Fruit fly (Drosophila melanogaster) whole organism, embryonic: ENCODE data around the gene Hmbs.
A peak's percentile ranks its signal among the peaks of the same experiment; 100 is the strongest.

Source experiments
- ATbp ChIP-seq: fragments of 200-800 bp; sonication (Bioruptor generic); optimal IDR thresholded peaks from 2 replicates; lab custom pipeline; 2017; ENCODE audit warnings: missing biosample characterization, mild to moderate bottlenecking, missing genetic modification characterization, missing genetic modification reagents
- Atf-2 ChIP-seq: fragments of 200-800 bp; sonication (Bioruptor generic); optimal IDR thresholded peaks from 2 replicates; lab custom pipeline; 2016; ENCODE audit warnings: missing biosample characterization, missing genetic modification characterization
- Atf3 ChIP-seq: fragments of 200-800 bp; sonication (Bioruptor generic); optimal IDR thresholded peaks from 3 replicates; lab custom pipeline; 2016; ENCODE audit warnings: missing biosample characterization, missing genetic modification characterization
- B-H2 ChIP-seq: fragments of 200-800 bp; sonication (Bioruptor generic); optimal IDR thresholded peaks from 2 replicates; lab custom pipeline; 2018; ENCODE audit warnings: missing biosample characterization, mild to moderate bottlenecking, missing genetic modification characterization
- BtbVII ChIP-seq: fragments of 200-800 bp; sonication (Bioruptor generic); optimal IDR thresholded peaks from 3 replicates; lab custom pipeline; 2017; ENCODE audit warnings: missing biosample characterization, mild to moderate bottlenecking, missing genetic modification characterization
- CG10267 ChIP-seq: fragments of 200-800 bp; sonication (Bioruptor generic); optimal IDR thresholded peaks from 2 replicates; lab custom pipeline; 2018; ENCODE audit warnings: missing biosample characterization, mild to moderate bottlenecking, missing genetic modification characterization, moderate library complexity
- CG12071 ChIP-seq: fragments of 200-800 bp; sonication (Bioruptor generic); optimal IDR thresholded peaks from 3 replicates; lab custom pipeline; 2018; ENCODE audit warnings: missing biosample characterization, mild to moderate bottlenecking, missing genetic modification characterization
- CG12155 ChIP-seq: fragments of 200-800 bp; sonication (Bioruptor generic); optimal IDR thresholded peaks from 3 replicates; lab custom pipeline; 2016; ENCODE audit warnings: missing biosample characterization, missing genetic modification characterization
- CG1233 ChIP-seq: fragments of 200-800 bp; sonication (Bioruptor generic); optimal IDR thresholded peaks from 4 replicates; lab custom pipeline; 2018; ENCODE audit warnings: missing biosample characterization, mild to moderate bottlenecking, missing genetic modification characterization
- CG14860 ChIP-seq: fragments of 200-800 bp; sonication (Bioruptor generic); IDR thresholded peaks from 3 replicates; pipeline ENCODE4 v1.3.6; 2022; ENCODE audit warnings: missing biosample characterization, missing genetic modification characterization; ENCODE audit not compliant: partially characterized antibody
- CG14965 ChIP-seq: fragments of 200-800 bp; sonication (Bioruptor generic); optimal IDR thresholded peaks from 2 replicates; lab custom pipeline; 2016; ENCODE audit warnings: missing biosample characterization, missing genetic modification characterization, borderline replicate concordance
- CG15601 ChIP-seq: fragments of 200-800 bp; sonication (Bioruptor generic); optimal IDR thresholded peaks from 3 replicates; lab custom pipeline; 2019; ENCODE audit warnings: missing biosample characterization, mild to moderate bottlenecking, missing genetic modification characterization, moderate library complexity
- CG17186 ChIP-seq: fragments of 200-800 bp; sonication (Bioruptor generic); optimal IDR thresholded peaks from 3 replicates; lab custom pipeline; 2017; ENCODE audit warnings: missing biosample characterization, missing genetic modification reagents, missing genetic modification characterization
- CG1792 ChIP-seq: fragments of 200-800 bp; sonication (Bioruptor generic); optimal IDR thresholded peaks from 2 replicates; lab custom pipeline; 2016; ENCODE audit warnings: missing biosample characterization, missing genetic modification characterization
- CG18476 ChIP-seq: fragments of 200-800 bp; sonication (Bioruptor generic); optimal IDR thresholded peaks from 2 replicates; lab custom pipeline; 2016; ENCODE audit warnings: missing biosample characterization, mild to moderate bottlenecking, missing genetic modification characterization
- CG3838 ChIP-seq: fragments of 200-800 bp; sonication (Bioruptor generic); optimal IDR thresholded peaks from 3 replicates; lab custom pipeline; 2016; ENCODE audit warnings: missing biosample characterization, missing genetic modification characterization
- CG3995 ChIP-seq: fragments of 200-800 bp; sonication (Bioruptor generic); optimal IDR thresholded peaks from 3 replicates; lab custom pipeline; 2016; ENCODE audit warnings: missing biosample characterization, missing genetic modification characterization
- CG4328 ChIP-seq: fragments of 200-800 bp; sonication (Bioruptor generic); optimal IDR thresholded peaks from 3 replicates; lab custom pipeline; 2017; ENCODE audit warnings: missing biosample characterization, missing genetic modification reagents, missing genetic modification characterization
- CG4854 ChIP-seq: fragments of 200-800 bp; sonication (Bioruptor generic); optimal IDR thresholded peaks from 2 replicates; lab custom pipeline; 2016; ENCODE audit warnings: missing biosample characterization, missing genetic modification characterization, inconsistent platforms
- CG5245 ChIP-seq: fragments of 200-800 bp; sonication (Bioruptor generic); optimal IDR thresholded peaks from 3 replicates; lab custom pipeline; 2016; ENCODE audit warnings: missing biosample characterization, missing genetic modification characterization
- CG6689 ChIP-seq: fragments of 200-800 bp; sonication (Bioruptor generic); IDR thresholded peaks from 2 replicates; pipeline ENCODE4 v1.3.6; 2022; ENCODE audit warnings: missing biosample characterization, missing genetic modification characterization
- CG7556 ChIP-seq: fragments of 200-800 bp; sonication (Bioruptor generic); optimal IDR thresholded peaks from 2 replicates; lab custom pipeline; 2017; ENCODE audit warnings: missing biosample characterization, mild to moderate bottlenecking, missing genetic modification characterization
- CrebB ChIP-seq: fragments of 200-800 bp; sonication (Bioruptor generic); optimal IDR thresholded peaks from 3 replicates; lab custom pipeline; 2018; ENCODE audit warnings: missing biosample characterization, mild to moderate bottlenecking, missing genetic modification characterization
- Doc2 ChIP-seq: fragments of 200-800 bp; sonication (Bioruptor generic); IDR thresholded peaks from 2 replicates; pipeline ENCODE4 v1.3.6; 2022; ENCODE audit warnings: missing biosample characterization, missing genetic modification characterization
- Dp ChIP-seq: fragments of 200-800 bp; sonication (Bioruptor generic); optimal IDR thresholded peaks from 2 replicates; lab custom pipeline; 2018; ENCODE audit warnings: missing biosample characterization, mild to moderate bottlenecking, missing genetic modification characterization, moderate library complexity
- Eip74EF ChIP-seq, 2 experiments: fragments of 200-800 bp in 1 of 2; fragments of >200 bp in 1 of 2; sonication (Bioruptor generic) in 1 of 2; optimal IDR thresholded peaks; 2 replicates each; lab custom pipeline; 2017 to 2019; ENCODE audit warnings: missing biosample characterization in 2 of 2, missing genetic modification characterization in 2 of 2, mild to moderate bottlenecking in 1 of 2, moderate library complexity in 1 of 2
- Lhr ChIP-seq: fragments of 200-800 bp; sonication (Bioruptor generic); optimal IDR thresholded peaks from 3 replicates; lab custom pipeline; 2017; ENCODE audit warnings: mild to moderate bottlenecking, missing biosample characterization, missing genetic modification reagents, missing genetic modification characterization
- MTF-1 ChIP-seq: fragments of 200-800 bp; sonication (Bioruptor generic); optimal IDR thresholded peaks from 2 replicates; lab custom pipeline; 2018; ENCODE audit warnings: missing biosample characterization, mild to moderate bottlenecking, missing genetic modification characterization, borderline replicate concordance
- Oli ChIP-seq: fragments of 200-800 bp; sonication (Bioruptor generic); optimal IDR thresholded peaks from 2 replicates; lab custom pipeline; 2018; ENCODE audit warnings: missing biosample characterization, mild to moderate bottlenecking, missing genetic modification characterization, moderate library complexity
- Poxn ChIP-seq: fragments of 200-800 bp; sonication (Bioruptor generic); IDR thresholded peaks from 2 replicates; pipeline ENCODE4 v1.3.6; 2022; ENCODE audit warnings: missing biosample characterization, missing genetic modification characterization
- Sry-δ ChIP-seq: fragments of 200-800 bp; sonication (Bioruptor generic); optimal IDR thresholded peaks from 2 replicates; lab custom pipeline; 2016; ENCODE audit warnings: missing biosample characterization, missing genetic modification characterization
- TFAM ChIP-seq: fragments of 200-800 bp; sonication (Bioruptor generic); optimal IDR thresholded peaks from 2 replicates; lab custom pipeline; 2017; ENCODE audit warnings: missing biosample characterization, missing genetic modification characterization, inconsistent platforms
- abd-A ChIP-seq: fragments of 200-800 bp; sonication (Bioruptor generic); optimal IDR thresholded peaks from 3 replicates; lab custom pipeline; 2019; ENCODE audit warnings: missing biosample characterization, mild to moderate bottlenecking, missing genetic modification characterization, moderate library complexity
- amos ChIP-seq: fragments of 200-800 bp; sonication (Bioruptor generic); IDR thresholded peaks from 2 replicates; pipeline ENCODE4 v1.3.6; 2022; ENCODE audit warnings: missing biosample characterization, missing genetic modification characterization; ENCODE audit not compliant: partially characterized antibody
- aop ChIP-seq: fragments of 200-800 bp; sonication (Bioruptor generic); IDR thresholded peaks from 2 replicates; pipeline ENCODE4 v1.3.6; 2022; ENCODE audit warnings: missing biosample characterization, missing genetic modification characterization
- bowl ChIP-seq: fragments of 200-800 bp; sonication (Bioruptor generic); IDR thresholded peaks from 2 replicates; pipeline ENCODE4 v1.3.6; 2022; ENCODE audit warnings: missing biosample characterization, missing genetic modification characterization
- cato ChIP-seq: fragments of 200-800 bp; sonication (Bioruptor generic); optimal IDR thresholded peaks from 2 replicates; lab custom pipeline; 2016; ENCODE audit warnings: missing biosample characterization, missing genetic modification characterization, borderline replicate concordance
- cg ChIP-seq: fragments of 200-800 bp; sonication (Bioruptor generic); optimal IDR thresholded peaks from 3 replicates; lab custom pipeline; 2019; ENCODE audit warnings: missing biosample characterization, mild to moderate bottlenecking, missing genetic modification characterization, moderate library complexity
- crol ChIP-seq: fragments of 200-800 bp; sonication (Bioruptor generic); IDR thresholded peaks from 2 replicates; pipeline ENCODE4 v1.3.6; 2022; ENCODE audit warnings: missing biosample characterization, missing genetic modification characterization
- dmrt99B ChIP-seq: fragments of 200-800 bp; sonication (Bioruptor generic); optimal IDR thresholded peaks from 2 replicates; lab custom pipeline; 2018; ENCODE audit warnings: missing biosample characterization, mild to moderate bottlenecking, missing genetic modification characterization, moderate library complexity
- ewg ChIP-seq: fragments of 200-800 bp; sonication (Bioruptor generic); optimal IDR thresholded peaks from 3 replicates; lab custom pipeline; 2017; ENCODE audit warnings: mild to moderate bottlenecking, missing biosample characterization, missing genetic modification reagents, missing genetic modification characterization
- fd64A ChIP-seq: fragments of 200-800 bp; sonication (Bioruptor generic); optimal IDR thresholded peaks from 3 replicates; lab custom pipeline; 2018; ENCODE audit warnings: missing biosample characterization, mild to moderate bottlenecking, missing genetic modification characterization
- grau ChIP-seq: fragments of 200-800 bp; optimal IDR thresholded peaks from 3 replicates; lab custom pipeline; 2019; ENCODE audit warnings: missing biosample characterization, mild to moderate bottlenecking, missing genetic modification characterization, moderate library complexity
- gsb ChIP-seq: fragments of 200-800 bp; sonication (Bioruptor generic); IDR thresholded peaks from 2 replicates; pipeline ENCODE4 v1.3.6; 2022; ENCODE audit warnings: missing biosample characterization, missing genetic modification characterization
- insv ChIP-seq, 2 experiments: fragments of 200-800 bp; sonication (Bioruptor generic); optimal IDR thresholded peaks; 3 replicates each; lab custom pipeline; 2016 to 2018; ENCODE audit warnings: missing biosample characterization in 2 of 2, missing genetic modification characterization in 2 of 2
- ken ChIP-seq: fragments of 200-800 bp; sonication (Bioruptor generic); IDR thresholded peaks from 3 replicates; pipeline ENCODE4 v1.3.6; 2022; ENCODE audit warnings: missing biosample characterization, missing genetic modification characterization
- nau ChIP-seq: fragments of 200-800 bp; sonication (Bioruptor generic); optimal IDR thresholded peaks from 3 replicates; lab custom pipeline; 2017; ENCODE audit warnings: missing biosample characterization, mild to moderate bottlenecking, missing genetic modification characterization, missing genetic modification reagents
- p53 ChIP-seq: fragments of 200-800 bp; sonication (Bioruptor generic); optimal IDR thresholded peaks from 2 replicates; lab custom pipeline; 2016; ENCODE audit warnings: missing biosample characterization, missing genetic modification characterization
- sim ChIP-seq: fragments of 200-800 bp; sonication (Bioruptor generic); IDR thresholded peaks from 2 replicates; pipeline ENCODE4 v1.3.6; 2022; ENCODE audit warnings: missing biosample characterization, missing genetic modification characterization
- slbo ChIP-seq: fragments of 200-800 bp; sonication (Bioruptor generic); IDR thresholded peaks from 2 replicates; pipeline ENCODE4 v1.3.6; 2022; ENCODE audit warnings: missing biosample characterization, missing genetic modification characterization
- slp2 ChIP-seq: fragments of 200-800 bp; sonication (Bioruptor generic); optimal IDR thresholded peaks from 2 replicates; lab custom pipeline; 2016; ENCODE audit warnings: missing biosample characterization, missing genetic modification characterization

Gene Hmbs

DNA sequence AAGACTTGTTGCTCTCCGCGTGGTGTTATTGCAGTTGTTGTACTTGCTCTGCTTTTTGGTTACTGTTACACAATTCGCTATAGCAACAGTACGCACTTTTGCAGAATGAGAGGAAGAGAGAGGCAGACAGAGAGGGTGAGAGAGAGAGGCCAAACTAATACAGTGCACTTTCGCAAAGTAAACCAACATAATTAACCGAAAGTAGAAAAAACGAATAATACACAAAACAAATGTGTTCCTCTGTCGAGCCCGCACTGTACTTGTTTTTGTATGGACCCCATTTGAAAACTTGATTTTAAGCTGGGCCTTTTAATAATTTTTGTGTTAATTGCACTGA is 707 bp downstream of the Hmbs start (continued):
- TF ChIP-seq ken: peak; percentile 51; the same call in 1 of the 3 replicates
- no peak for TF ChIP-seq CrebB
- TF ChIP-seq p53 (GFP tag; lab: Kevin White, UChicago): no peak
- no peak for TF ChIP-seq CG1792
- TF ChIP-seq fd64A (GFP tag; lab: Kevin White, UChicago): no peak
- TF ChIP-seq CG18476 (GFP tag; lab: Kevin White, UChicago): no peak
- TF ChIP-seq aop (GFP tag; lab: Robert Waterston, UW): no peak
- no peak for TF ChIP-seq abd-A (tag; lab: Kevin White, UChicago)
- TF ChIP-seq bowl (GFP tag; lab: Robert Waterston, UW): peak; percentile 49; the same call in 1 of the 2 replicates
- TF ChIP-seq Doc2: no peak
- peak; percentile 35 for TF ChIP-seq CG5245 (GFP tag; lab: Kevin White, UChicago)
- no peak for TF ChIP-seq CG4328 (GFP tag; lab: Kevin White, UChicago)
- TF ChIP-seq CG10267: peak; percentile 4
- TF ChIP-seq slbo (GFP tag; lab: Robert Waterston, UW): peak; percentile 82
- no peak for TF ChIP-seq Lhr (GFP tag; lab: Kevin White, UChicago)
- TF ChIP-seq CG12155: peak; percentile 31
- TF ChIP-seq crol (GFP tag; lab: Robert Waterston, UW): peak; percentile 76
- no peak for TF ChIP-seq CG3995 (GFP tag; lab: Kevin White, UChicago)
- peak; percentile 21 for TF ChIP-seq CG7556 (GFP tag; lab: Kevin White, UChicago)
- no peak for TF ChIP-seq Eip74EF (GFP tag; optimal IDR thresholded peaks at IDR 0.05; lab: Kevin White, UChicago)
- peak; percentile 19 for TF ChIP-seq CG4854 (GFP tag; lab: Kevin White, UChicago)
- no peak for TF ChIP-seq ewg (GFP tag; lab: Kevin White, UChicago)
- TF ChIP-seq CG12071 (GFP tag; lab: Kevin White, UChicago): peak; percentile 58
- TF ChIP-seq CG1233 (GFP tag; lab: Kevin White, UChicago): no peak
- TF ChIP-seq CG17186 (GFP tag; lab: Kevin White, UChicago): no peak
- TF ChIP-seq cato (GFP tag; lab: Kevin White, UChicago): no peak
- TF ChIP-seq CG14965: no peak
- no peak for TF ChIP-seq cg
- TF ChIP-seq gsb: 0 out of 2 replicates have a peak, but pooled peaks have one; percentile 32
- TF ChIP-seq Oli (tag; lab: Kevin White, UChicago): peak; percentile 26
- TF ChIP-seq Dp (GFP tag; lab: Kevin White, UChicago): no peak
- TF ChIP-seq Atf3 (GFP tag; lab: Kevin White, UChicago): no peak
- no peak for TF ChIP-seq insv (GFP tag; optimal IDR thresholded peaks at IDR 0.05; lab: Kevin White, UChicago)
- TF ChIP-seq slp2 (GFP tag; lab: Kevin White, UChicago): no peak
- TF ChIP-seq MTF-1 (GFP tag; lab: Kevin White, UChicago): no peak
- TF ChIP-seq dmrt99B (tag; lab: Kevin White, UChicago): no peak
- peak; percentile 0 for TF ChIP-seq ATbp (GFP tag; lab: Kevin White, UChicago)
- TF ChIP-seq Poxn (GFP tag; lab: Robert Waterston, UW): no peak
- no peak for TF ChIP-seq TFAM (GFP tag; lab: Kevin White, UChicago)
- TF ChIP-seq CG6689 (GFP tag; lab: Robert Waterston, UW): peak; percentile 58
- no peak for TF ChIP-seq CG3838 (GFP tag; lab: Kevin White, UChicago)
- no peak for TF ChIP-seq BtbVII (GFP tag; lab: Kevin White, UChicago)
- no peak for TF ChIP-seq CG15601 (tag; lab: Kevin White, UChicago)
- TF ChIP-seq CG14860 (GFP tag; lab: Robert Waterston, UW): no peak
- peak; percentile 49 for TF ChIP-seq Atf-2 (GFP tag; lab: Kevin White, UChicago)
- no peak for TF ChIP-seq sim (GFP tag; lab: Robert Waterston, UW)
- no peak for TF ChIP-seq B-H2 (GFP tag; lab: Kevin White, UChicago)
- TF ChIP-seq amos (GFP tag; lab: Robert Waterston, UW): no peak
- peak; percentile 95 for TF ChIP-seq grau
- TF ChIP-seq Sry-δ (GFP tag; lab: Kevin White, UChicago): peak; percentile 10
- TF ChIP-seq nau (GFP tag; lab: Kevin White, UChicago): no peak
